Worm (Caenorhabditis elegans) whole organism, late embryonic: ENCODE data around the gene sumv-1.

ENCODE experiments used
- C38D4.7 ChIP-seq: fragments of 200-800 bp; sonication (Bioruptor generic); optimal IDR thresholded peaks from 2 replicates; lab custom pipeline; 2018; ENCODE audit warnings: mild to moderate bottlenecking, missing genetic modification characterization, moderate library complexity, missing compliant biosample characterization
- F13H6.1 ChIP-seq: sonication (generic microtip); optimal IDR thresholded peaks from 2 replicates; lab custom pipeline; 2016; ENCODE audit warnings: missing genetic modification characterization, missing compliant biosample characterization
- K02D7.2 ChIP-seq: sonication (generic microtip); optimal IDR thresholded peaks from 2 replicates; lab custom pipeline; 2017; ENCODE audit warnings: mild to moderate bottlenecking, missing genetic modification characterization, missing compliant biosample characterization
- K09A11.1 ChIP-seq: sonication (generic microtip); optimal IDR thresholded peaks from 2 replicates; lab custom pipeline; 2017; ENCODE audit warnings: antibody characterized with exemption, mild to moderate bottlenecking, missing genetic modification characterization, missing compliant biosample characterization; ENCODE audit not compliant: insufficient read depth
- Y22D7AL.16 ChIP-seq: sonication (generic microtip); optimal IDR thresholded peaks from 2 replicates; lab custom pipeline; 2016; ENCODE audit warnings: missing genetic modification characterization, missing compliant biosample characterization
- ahr-1 ChIP-seq: sonication (generic microtip); optimal IDR thresholded peaks from 2 replicates; lab custom pipeline; 2016; ENCODE audit warnings: missing genetic modification characterization, missing compliant biosample characterization
- ama-1 ChIP-seq: fragments of 150-350 bp; optimal IDR thresholded peaks from 2 replicates; lab custom pipeline; 2014
- ceh-18 ChIP-seq: sonication (generic microtip); optimal IDR thresholded peaks from 2 replicates; lab custom pipeline; 2016; ENCODE audit warnings: missing genetic modification characterization, missing compliant biosample characterization
- ceh-19 ChIP-seq: fragments of 200-800 bp; sonication (Bioruptor generic); optimal IDR thresholded peaks from 2 replicates; lab custom pipeline; 2018; ENCODE audit warnings: mild to moderate bottlenecking, missing genetic modification characterization, missing compliant biosample characterization
- ceh-22 ChIP-seq: sonication (generic microtip); optimal IDR thresholded peaks from 2 replicates; lab custom pipeline; 2017; ENCODE audit warnings: missing biosample characterization, missing genetic modification characterization
- ceh-31 ChIP-seq: sonication (generic microtip); optimal IDR thresholded peaks from 2 replicates; lab custom pipeline; 2016; ENCODE audit warnings: missing genetic modification characterization, missing compliant biosample characterization
- ceh-45 ChIP-seq: fragments of 200-800 bp; sonication (Bioruptor generic); IDR thresholded peaks from 2 replicates; pipeline ENCODE4 v1.3.6; 2022; ENCODE audit warnings: missing genetic modification reagents, missing genetic modification characterization, missing compliant biosample characterization
- ceh-48 ChIP-seq: sonication (generic microtip); optimal IDR thresholded peaks from 2 replicates; lab custom pipeline; 2016; ENCODE audit warnings: missing genetic modification characterization, inconsistent platforms, missing compliant biosample characterization
- ceh-9 ChIP-seq: sonication (generic microtip); optimal IDR thresholded peaks from 2 replicates; lab custom pipeline; 2016; ENCODE audit warnings: mild to moderate bottlenecking, missing genetic modification characterization, inconsistent platforms, missing compliant biosample characterization
- elt-2 ChIP-seq: sonication (generic microtip); optimal IDR thresholded peaks from 2 replicates; lab custom pipeline; 2016; ENCODE audit warnings: missing genetic modification reagents, missing genetic modification characterization, missing compliant biosample characterization
- ets-4 ChIP-seq: sonication (generic microtip); optimal IDR thresholded peaks from 2 replicates; lab custom pipeline; 2016; ENCODE audit warnings: missing genetic modification characterization, missing compliant biosample characterization
- fax-1 ChIP-seq: sonication (generic microtip); optimal IDR thresholded peaks from 2 replicates; lab custom pipeline; 2016; ENCODE audit warnings: missing genotype, missing genetic modification characterization, missing compliant biosample characterization
- fkh-6 ChIP-seq: sonication (generic microtip); optimal IDR thresholded peaks from 2 replicates; lab custom pipeline; 2016; ENCODE audit warnings: missing genetic modification characterization, missing compliant biosample characterization
- hlh-30 ChIP-seq: sonication (generic microtip); optimal IDR thresholded peaks from 2 replicates; lab custom pipeline; 2017; ENCODE audit warnings: antibody characterized with exemption, missing genetic modification characterization, missing compliant biosample characterization; ENCODE audit not compliant: insufficient read depth
- lim-6 ChIP-seq: sonication (generic microtip); optimal IDR thresholded peaks from 2 replicates; lab custom pipeline; 2016; ENCODE audit warnings: missing genetic modification characterization, missing compliant biosample characterization
- lin-11 ChIP-seq: fragments of 200-800 bp; sonication (Bioruptor generic); optimal IDR thresholded peaks from 2 replicates; lab custom pipeline; 2018; ENCODE audit warnings: mild to moderate bottlenecking, missing genetic modification characterization, missing compliant biosample characterization
- madf-2 ChIP-seq: sonication (generic microtip); optimal IDR thresholded peaks from 2 replicates; lab custom pipeline; 2017; ENCODE audit warnings: missing genetic modification characterization, missing compliant biosample characterization
- mec-3 ChIP-seq: sonication (generic microtip); optimal IDR thresholded peaks from 2 replicates; lab custom pipeline; 2016; ENCODE audit warnings: borderline replicate concordance, missing genetic modification characterization, missing compliant biosample characterization
- nfya-1 ChIP-seq: sonication (generic microtip); optimal IDR thresholded peaks from 2 replicates; lab custom pipeline; 2017; ENCODE audit warnings: missing genetic modification characterization, mild to moderate bottlenecking, missing compliant biosample characterization, antibody characterized with exemption, moderate library complexity
- odd-2 ChIP-seq: sonication (generic microtip); optimal IDR thresholded peaks from 2 replicates; lab custom pipeline; 2017; ENCODE audit warnings: antibody characterized with exemption, mild to moderate bottlenecking, missing genetic modification characterization, missing compliant biosample characterization
- pax-1 ChIP-seq: fragments of 150-350 bp; optimal IDR thresholded peaks from 2 replicates; lab custom pipeline; 2014; ENCODE audit warnings: missing biosample characterization, missing genetic modification characterization
- pqm-1 ChIP-seq: sonication (generic microtip); optimal IDR thresholded peaks from 2 replicates; lab custom pipeline; 2016; ENCODE audit warnings: missing genetic modification characterization, missing compliant biosample characterization
- ref-2 ChIP-seq: sonication (generic microtip); optimal IDR thresholded peaks from 2 replicates; lab custom pipeline; 2016; ENCODE audit warnings: missing genetic modification characterization, missing compliant biosample characterization
- rnt-1 ChIP-seq: sonication (generic microtip); optimal IDR thresholded peaks from 2 replicates; lab custom pipeline; 2016; ENCODE audit warnings: missing genetic modification characterization, missing compliant biosample characterization
- syd-9 ChIP-seq: sonication (generic microtip); optimal IDR thresholded peaks from 2 replicates; lab custom pipeline; 2016; ENCODE audit warnings: mild to moderate bottlenecking, missing genetic modification characterization, moderate library complexity, missing compliant biosample characterization
- tbx-7 ChIP-seq: sonication (generic microtip); optimal IDR thresholded peaks from 2 replicates; lab custom pipeline; 2016; ENCODE audit warnings: missing genotype, missing genetic modification characterization, missing compliant biosample characterization
- unc-3 ChIP-seq, 2 experiments: fragments of 200-800 bp in 1 of 2; sonication (Bioruptor generic) in 1 of 2; sonication (generic microtip) in 1 of 2; conservative IDR thresholded peaks in 1 of 2; optimal IDR thresholded peaks in 1 of 2; 2 replicates each; pipeline versions ENCODE4 v1.3.6 to Lab custom; 2016 to 2022; ENCODE audit warnings: missing compliant biosample characterization in 2 of 2, missing genetic modification characterization in 2 of 2, missing genetic modification reagents in 1 of 2
- unc-42 ChIP-seq: sonication (generic microtip); optimal IDR thresholded peaks from 2 replicates; lab custom pipeline; 2016; ENCODE audit warnings: missing genotype, missing genetic modification characterization, missing compliant biosample characterization
- unc-86 ChIP-seq: sonication (generic microtip); optimal IDR thresholded peaks from 2 replicates; lab custom pipeline; 2016; ENCODE audit warnings: missing genetic modification characterization, missing compliant biosample characterization
- zip-5 ChIP-seq: sonication (generic microtip); optimal IDR thresholded peaks from 2 replicates; lab custom pipeline; 2016; ENCODE audit warnings: missing genetic modification characterization, missing compliant biosample characterization

sumv-1 gene

DNA sequence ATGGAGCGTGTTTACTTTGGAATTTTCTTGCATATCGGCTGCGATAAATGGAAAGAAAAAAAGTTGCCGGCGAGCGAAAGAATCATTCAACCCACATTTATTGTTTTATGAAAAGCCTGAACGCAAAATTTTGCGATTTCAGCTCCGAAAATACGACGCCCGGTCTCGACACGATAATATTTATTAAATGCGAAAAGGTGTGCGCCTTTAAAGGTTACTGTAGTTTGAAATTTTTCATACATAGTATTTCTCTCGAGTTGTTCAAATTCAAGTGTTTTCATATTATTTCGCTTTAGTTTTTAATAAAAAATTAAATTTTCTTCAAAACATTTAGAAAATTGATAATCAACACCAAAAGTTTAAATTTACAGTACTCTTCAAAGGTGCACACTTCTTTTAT lies 45.0 kb downstream of the sumv-1 start, which contains the start of gene syx-16:
Gene syx-16 (minus strand): TSS at position 118 of the 400 bp plus-strand sequence.
- TF ChIP-seq ceh-9 (tag; lab: Kevin White, UChicago): no peak
- no peak for TF ChIP-seq F13H6.1 (tag; lab: Kevin White, UChicago)
- TF ChIP-seq ceh-48 (tag; lab: Kevin White, UChicago): no peak

DNA sequence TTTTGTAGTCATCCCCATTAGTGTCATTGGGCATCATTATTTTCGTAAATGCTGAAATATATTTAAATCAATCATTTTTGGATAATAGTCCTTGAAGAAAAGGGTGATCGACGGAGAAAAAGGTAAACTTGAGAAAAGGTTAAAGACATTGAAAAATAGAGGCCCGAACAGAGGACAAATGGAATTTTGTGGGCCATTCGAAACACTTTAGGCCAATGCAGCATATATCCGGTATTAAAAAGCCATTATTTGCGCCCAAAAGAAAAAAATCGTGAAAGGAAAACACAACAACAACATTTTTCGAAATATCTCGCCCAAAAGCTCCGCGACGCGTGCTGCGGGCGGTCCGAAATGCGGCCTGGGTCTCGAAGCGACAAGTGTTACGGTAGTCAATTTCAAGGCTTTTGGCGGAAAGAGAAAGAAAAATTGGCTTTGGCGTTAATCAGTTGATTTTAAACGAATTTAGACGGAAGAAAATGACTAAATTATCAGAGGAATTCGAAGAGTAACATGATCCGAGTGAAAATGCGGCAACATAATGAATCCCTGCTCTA lies 47.0 kb downstream of the sumv-1 start, which contains the start of gene morc-1:
Gene morc-1 (minus strand): TSS at position 51 of the 554 bp plus-strand sequence.
- TF ChIP-seq C38D4.7 (GFP tag; lab: Kevin White, UChicago): peak; percentile 7
- TF ChIP-seq fkh-6 (tag; lab: Kevin White, UChicago): no peak

DNA sequence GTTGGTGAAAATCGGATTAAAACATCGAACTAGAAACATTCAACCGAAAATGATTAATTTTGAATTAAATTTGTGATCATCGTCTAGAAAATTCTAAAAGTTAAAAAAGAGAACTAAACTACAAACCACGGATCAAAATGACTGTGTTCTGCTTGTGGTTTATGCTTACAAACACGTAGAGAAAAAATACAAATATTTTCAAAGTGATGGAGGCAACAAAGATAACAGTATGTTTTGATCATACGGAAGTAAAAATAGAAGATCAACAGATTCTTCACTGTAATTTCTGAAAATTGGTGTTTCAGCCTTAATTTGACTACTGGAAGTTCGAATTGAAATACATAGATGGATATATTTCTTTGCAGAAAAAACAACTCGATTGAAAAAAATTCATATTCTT lies 50.7 kb downstream of the sumv-1 start:
- no peak for TF ChIP-seq madf-2 (tag; lab: Kevin White, UChicago)
- TF ChIP-seq zip-5 (tag; lab: Kevin White, UChicago): no peak
- no peak for TF ChIP-seq Y22D7AL.16 (tag; lab: Kevin White, UChicago)
- TF ChIP-seq K09A11.1 (tag; lab: Kevin White, UChicago): no peak

DNA sequence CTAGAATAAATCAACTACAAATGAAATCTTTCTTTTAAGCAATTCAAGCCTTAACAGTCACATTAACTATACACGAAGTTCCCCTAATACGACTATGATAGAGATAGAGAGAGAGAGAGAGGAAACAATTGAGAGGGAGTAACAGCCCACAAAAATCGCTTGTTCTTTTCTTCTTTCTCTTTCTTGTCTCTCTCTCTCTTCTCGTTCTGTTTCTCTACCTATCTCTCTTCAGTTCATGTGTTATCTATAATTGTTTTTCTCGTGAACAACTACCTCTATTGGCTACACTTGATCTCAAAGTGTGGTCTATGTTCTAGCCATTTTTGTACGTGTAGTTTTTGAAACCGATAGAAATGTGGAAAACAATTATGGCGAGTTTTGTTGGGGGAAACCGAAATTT lies 51.3 kb downstream of the sumv-1 start:
- TF ChIP-seq unc-86 (tag; lab: Kevin White, UChicago): no peak
- TF ChIP-seq ceh-45 (GFP tag; lab: Robert Waterston, UW): no peak
- peak; percentile 5 for TF ChIP-seq elt-2
- peak; percentile 34 for TF ChIP-seq ets-4 (tag; lab: Kevin White, UChicago)
- TF ChIP-seq zip-5 (tag; lab: Kevin White, UChicago): no peak
- no peak for TF ChIP-seq ahr-1
- peak; percentile 20 for TF ChIP-seq ceh-18 (tag; lab: Kevin White, UChicago)
- no peak for TF ChIP-seq ceh-19 (GFP tag; lab: Kevin White, UChicago)
- no peak for TF ChIP-seq lim-6 (tag; lab: Kevin White, UChicago)
- peak; percentile 66 for TF ChIP-seq nfya-1 (tag; lab: Kevin White, UChicago)
- TF ChIP-seq fax-1: no peak
- no peak for TF ChIP-seq fkh-6 (tag; lab: Kevin White, UChicago)

DNA sequence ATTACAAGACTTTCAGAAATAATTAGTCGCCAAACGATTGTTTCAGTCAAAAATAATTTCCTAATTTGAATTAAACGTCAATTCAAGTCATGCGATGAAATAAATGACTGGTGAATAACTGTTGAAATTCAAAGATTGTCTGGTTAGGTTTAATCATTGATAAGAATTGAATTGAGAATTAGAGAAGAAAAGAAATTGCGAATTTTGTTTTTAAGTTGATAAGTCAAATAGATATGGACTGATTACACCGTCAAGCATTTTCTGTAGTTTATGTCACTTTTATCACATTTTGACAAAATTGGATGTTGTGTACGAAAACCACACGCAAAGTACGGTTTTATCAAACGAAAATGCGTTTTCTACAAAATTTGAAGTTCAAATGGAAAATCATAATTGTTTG lies 52.7 kb downstream of the sumv-1 start:
- TF ChIP-seq unc-86 (tag; lab: Kevin White, UChicago) (no peak), mec-3 (tag; lab: Kevin White, UChicago) (no peak), ceh-31 (tag; lab: Kevin White, UChicago) (no peak), ceh-19 (GFP tag; lab: Kevin White, UChicago) (no peak), ama-1 (lab: Kevin White, UChicago) (no peak), lim-6 (tag; lab: Kevin White, UChicago) (no peak), elt-2 (peak; percentile 47), odd-2 (no peak)

DNA sequence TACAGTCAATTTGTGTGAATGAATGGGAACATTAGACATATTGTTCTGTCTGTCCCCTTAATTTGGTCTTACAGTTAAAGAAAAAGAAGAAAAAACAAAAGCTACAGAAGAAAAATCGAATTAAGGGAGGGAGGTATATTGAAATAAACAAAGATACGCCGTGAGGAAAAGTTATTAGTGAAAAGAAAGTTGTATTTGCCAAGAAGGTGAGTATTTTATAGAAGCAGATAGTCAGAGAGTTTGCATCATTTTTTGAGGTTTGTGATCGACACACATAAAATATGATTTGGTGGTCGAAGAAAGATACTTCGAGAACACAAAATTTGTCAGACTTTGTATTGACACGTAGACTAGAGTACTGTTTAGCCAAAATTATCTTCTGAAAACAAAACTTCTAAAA lies 53.6 kb downstream of the sumv-1 start:
- TF ChIP-seq elt-2 (no peak), tbx-7 (tag; lab: Kevin White, UChicago) (no peak), lin-11 (tag; lab: Kevin White, UChicago) (no peak), Y22D7AL.16 (tag; lab: Kevin White, UChicago) (no peak), rnt-1 (tag; lab: Kevin White, UChicago) (no peak), syd-9 (tag; lab: Kevin White, UChicago) (no peak), fkh-6 (tag; lab: Kevin White, UChicago) (no peak), ahr-1 (no peak), ref-2 (no peak), ceh-22 (tag; lab: Kevin White, UChicago) (no peak), pqm-1 (tag; lab: Kevin White, UChicago) (no peak), K02D7.2 (tag; lab: Kevin White, UChicago) (no peak), unc-42 (no peak), pax-1 (tag; lab: Kevin White, UChicago) (no peak), unc-3 (GFP tag; conservative IDR thresholded peaks at IDR 0.05; lab: Robert Waterston, UW) (no peak), unc-3 (tag; optimal IDR thresholded peaks at IDR 0.05; lab: Kevin White, UChicago) (no peak), hlh-30 (tag; lab: Kevin White, UChicago) (no peak)
